Worm (Caenorhabditis elegans): Measurements from ENCODE around the gene Y45G5AM.7.

The Y45G5AM.7 gene

ce11 chrV:4192688-4193471 lies 22.8 kb upstream of the Y45G5AM.7 start:
- TF ChIP-seq dmd-6 (GFP tag; IDR thresholded peaks at IDR 0.05) = peak; percentile 35; the same call in 1 of the 2 replicates
- peak; percentile 16 for TF ChIP-seq mes-2 (tag; optimal IDR thresholded peaks at IDR 0.05; ENCODE audit: poor library complexity, severe bottlenecking)
- no peak for TF ChIP-seq duxl-1 (tag; optimal IDR thresholded peaks at IDR 0.05; ENCODE audit: poor library complexity)
- TF ChIP-seq aha-1 (tag) = peak; percentile 67
- peak; percentile 3 for TF ChIP-seq nhr-28 (tag; optimal IDR thresholded peaks at IDR 0.05)
- no peak for TF ChIP-seq vab-7 (GFP tag; IDR thresholded peaks at IDR 0.05)
- peak; percentile 8 for TF ChIP-seq mxl-3 (GFP tag; optimal IDR thresholded peaks at IDR 0.05)
- TF ChIP-seq ceh-20 (GFP tag; IDR thresholded peaks at IDR 0.05) = peak; percentile 43; the same call in 1 of the 2 replicates
- no peak for TF ChIP-seq ces-1 (GFP tag; optimal IDR thresholded peaks at IDR 0.05)

DNA sequence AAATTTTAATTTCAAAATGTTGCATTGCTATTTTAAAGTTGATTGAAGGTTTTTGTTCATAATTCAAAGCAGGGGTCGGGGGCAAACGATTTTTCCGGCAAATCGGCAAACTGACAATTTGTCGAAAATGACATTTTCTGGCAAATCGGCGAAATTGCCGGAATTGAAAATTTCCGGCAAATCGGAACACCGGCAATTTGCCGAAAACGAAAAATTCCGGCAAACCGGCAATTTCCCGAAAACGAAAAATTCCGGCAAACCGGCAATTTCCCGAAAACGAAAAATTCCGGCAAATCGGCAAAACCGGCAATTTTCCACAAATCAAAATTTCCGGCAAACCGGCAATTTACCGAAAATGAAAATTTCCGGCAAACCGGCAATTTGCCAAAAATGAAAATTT lies 20.2 kb upstream of the Y45G5AM.7 start:
- TF ChIP-seq dmd-6 (GFP tag; IDR thresholded peaks at IDR 0.05) (peak; percentile 45), hmg-1.1 (GFP tag; IDR thresholded peaks at IDR 0.05) (peak; percentile 31; the same call in 1 of the 2 replicates), ces-1 (GFP tag; optimal IDR thresholded peaks at IDR 0.05) (no peak), mdt-29 (GFP tag; IDR thresholded peaks at IDR 0.05) (peak; percentile 39; the same call in 1 of the 2 replicates), php-3 (GFP tag; IDR thresholded peaks at IDR 0.05) (peak; percentile 12; the same call in 1 of the 2 replicates), hif-1 (tag; optimal IDR thresholded peaks at IDR 0.05) (no peak), pqm-1 (tag; optimal IDR thresholded peaks at IDR 0.05) (no peak), mdl-1 (tag; optimal IDR thresholded peaks at IDR 0.05) (no peak), D1046.2 (GFP tag; IDR thresholded peaks at IDR 0.05) (no peak), nhr-111 (GFP tag; optimal IDR thresholded peaks at IDR 0.05) (peak; percentile 32), duxl-1 (tag; optimal IDR thresholded peaks at IDR 0.05; ENCODE audit: poor library complexity) (peak; percentile 21), gei-8 (GFP tag; optimal IDR thresholded peaks at IDR 0.05) (peak; percentile 56), ctbp-1 (GFP tag; IDR thresholded peaks at IDR 0.05) (0 out of 2 replicates have a peak, but pooled peaks have one; percentile 28), ceh-28 (tag; optimal IDR thresholded peaks at IDR 0.05) (no peak), Y5F2A.4 (GFP tag; optimal IDR thresholded peaks at IDR 0.05) (no peak), lin-29 (GFP tag; IDR thresholded peaks at IDR 0.05) (peak; percentile 46; the same call in 1 of the 2 replicates), vab-7 (GFP tag; IDR thresholded peaks at IDR 0.05) (0 out of 2 replicates have a peak, but pooled peaks have one; percentile 22), zfp-3 (GFP tag; conservative IDR thresholded peaks at IDR 0.05) (0 out of 2 replicates have a peak, but pooled peaks have one; percentile 84), T26A8.4 (GFP tag; IDR thresholded peaks at IDR 0.05) (peak; percentile 66), dmd-8 (GFP tag; IDR thresholded peaks at IDR 0.05) (0 out of 2 replicates have a peak, but pooled peaks have one; percentile 36), nhr-102 (tag; optimal IDR thresholded peaks at IDR 0.05) (no peak), rbr-2 (tag; optimal IDR thresholded peaks at IDR 0.05) (no peak), arid-1 (GFP tag; conservative IDR thresholded peaks at IDR 0.05) (no peak; the same call in 1 of the 2 replicates), mxl-3 (GFP tag; optimal IDR thresholded peaks at IDR 0.05) (no peak), egl-43 (GFP tag; IDR thresholded peaks at IDR 0.05) (peak; percentile 47; the same call in 1 of the 2 replicates), ztf-11 (tag; optimal IDR thresholded peaks at IDR 0.05) (no peak), tra-1 (GFP tag; IDR thresholded peaks at IDR 0.05) (no peak; the same call in 1 of the 2 replicates), set-16 (GFP tag; IDR thresholded peaks at IDR 0.05) (peak; percentile 35; the same call in 1 of the 2 replicates), aha-1 (tag) (no peak), unc-130 (GFP tag; optimal IDR thresholded peaks at IDR 0.05) (no peak), madf-5 (GFP tag; IDR thresholded peaks at IDR 0.05) (0 out of 4 replicates have a peak, but pooled peaks of 1 of the 2 experiments have one; percentile 62), skn-1 (tag; optimal IDR thresholded peaks at IDR 0.05) (no peak), nhr-42 (GFP tag; IDR thresholded peaks at IDR 0.05) (no peak)
